Fruit fly (Drosophila melanogaster): ENCODE measurements around the gene InR.
A peak's percentile ranks its signal among the peaks of the same experiment; 100 is the strongest.

InR gene

dm6 chr3R:21643197-21643596, 24.1 kb upstream of the InR start (continued):
- TF ChIP-seq CG10631 (GFP tag; optimal IDR thresholded peaks at IDR 0.05) (peak; percentile 36), CG8119 (GFP tag; IDR thresholded peaks at IDR 0.05) (0 out of 3 replicates have a peak, but pooled peaks have one; percentile 19), dac (GFP tag; optimal IDR thresholded peaks at IDR 0.05) (no peak), CG6808 (GFP tag; optimal IDR thresholded peaks at IDR 0.05) (peak; percentile 41), fkh (GFP tag; optimal IDR thresholded peaks at IDR 0.05) (no peak), Eip93F (GFP tag; optimal IDR thresholded peaks at IDR 0.05) (no peak), fd85E (GFP tag; optimal IDR thresholded peaks at IDR 0.05) (no peak), achi (GFP tag; optimal IDR thresholded peaks at IDR 0.05) (peak; percentile 28), Hr4 (GFP tag; optimal IDR thresholded peaks at IDR 0.05) (peak; percentile 13), fd59A (GFP tag; optimal IDR thresholded peaks at IDR 0.05) (peak; percentile 10), CG10669 (GFP tag; optimal IDR thresholded peaks at IDR 0.05) (peak; percentile 39), pdm3 (GFP tag; optimal IDR thresholded peaks at IDR 0.05) (no peak), CG8319 (GFP tag; optimal IDR thresholded peaks at IDR 0.05) (no peak), CG15336 (GFP tag; IDR thresholded peaks at IDR 0.05) (peak; percentile 38), Smox (GFP tag; optimal IDR thresholded peaks at IDR 0.05) (no peak), OdsH (GFP tag; optimal IDR thresholded peaks at IDR 0.05) (peak; percentile 51), CG4318 (GFP tag; optimal IDR thresholded peaks at IDR 0.05) (no peak), Eip75B (GFP tag; optimal IDR thresholded peaks at IDR 0.05) (peak; percentile 39), Gug (GFP tag; IDR thresholded peaks at IDR 0.05) (no peak), CG6792 (GFP tag; optimal IDR thresholded peaks at IDR 0.05) (peak; percentile 18), CG8632 (GFP tag; optimal IDR thresholded peaks at IDR 0.05) (peak; percentile 31), CG9139 (GFP tag; optimal IDR thresholded peaks at IDR 0.05) (peak; percentile 1), Hr39 (GFP tag; optimal IDR thresholded peaks at IDR 0.05) (peak; percentile 35), CG16779 (tag; optimal IDR thresholded peaks at IDR 0.05) (no peak), Sox14 (GFP tag; optimal IDR thresholded peaks at IDR 0.05) (peak; percentile 40), CG1621 (tag; optimal IDR thresholded peaks at IDR 0.05) (no peak), CG32006 (GFP tag; optimal IDR thresholded peaks at IDR 0.05) (peak; percentile 51), Ets21C (GFP tag; optimal IDR thresholded peaks at IDR 0.05) (no peak), salr (GFP tag; optimal IDR thresholded peaks at IDR 0.05) (peak; percentile 23 to 41), Met (GFP tag; optimal IDR thresholded peaks at IDR 0.05) (peak; percentile 50), svp (GFP tag) (peak; percentile 86), CG6163 (GFP tag; IDR thresholded peaks at IDR 0.05) (no peak), CG34406 (GFP tag; optimal IDR thresholded peaks at IDR 0.05) (no peak), cyc (GFP tag; optimal IDR thresholded peaks at IDR 0.05) (no peak)

- TF ChIP-seq CG6163 (GFP tag; IDR thresholded peaks at IDR 0.05) (0 out of 3 replicates have a peak, but pooled peaks have one; percentile 24), Eip78C (GFP tag) (peak; percentile 50), dsx (GFP tag; optimal IDR thresholded peaks at IDR 0.05; ENCODE audit: poor library complexity, severe bottlenecking) (no peak), pdm3 (GFP tag; optimal IDR thresholded peaks at IDR 0.05) (no peak)
Measured at dm6 chr3R:21642301-21642700, 23.2 kb upstream of the InR start.

- TF ChIP-seq CG6163 (GFP tag; IDR thresholded peaks at IDR 0.05) (peak; percentile 77; the same call in 2 of the 3 replicates), CG6792 (GFP tag; optimal IDR thresholded peaks at IDR 0.05) (peak; percentile 88), salr (GFP tag; optimal IDR thresholded peaks at IDR 0.05) (peak; percentile 63 to 86), CG6854 (GFP tag; optimal IDR thresholded peaks at IDR 0.05) (peak; percentile 69), fkh (GFP tag; optimal IDR thresholded peaks at IDR 0.05) (no peak), CG3919 (GFP tag; optimal IDR thresholded peaks at IDR 0.05) (peak; percentile 93), acj6 (GFP tag; optimal IDR thresholded peaks at IDR 0.05) (peak; percentile 89), pdm3 (GFP tag; optimal IDR thresholded peaks at IDR 0.05) (peak; percentile 88), Ets21C (GFP tag; optimal IDR thresholded peaks at IDR 0.05) (peak; percentile 75), CG11762 (GFP tag; optimal IDR thresholded peaks at IDR 0.05; ENCODE audit: insufficient read depth) (peak; percentile 82), Lpt (GFP tag; optimal IDR thresholded peaks at IDR 0.05) (peak; percentile 81), svp (GFP tag) (peak; percentile 97), CG9139 (GFP tag; optimal IDR thresholded peaks at IDR 0.05) (peak; percentile 88), CG6808 (GFP tag; optimal IDR thresholded peaks at IDR 0.05) (peak; percentile 94), OdsH (GFP tag; optimal IDR thresholded peaks at IDR 0.05) (peak; percentile 91), esn (GFP tag; optimal IDR thresholded peaks at IDR 0.05) (peak; percentile 92), eg (GFP tag; IDR thresholded peaks at IDR 0.05) (peak; percentile 5; the same call in 1 of the 3 replicates), CG15336 (GFP tag; IDR thresholded peaks at IDR 0.05) (peak; percentile 75), Sox15 (GFP tag; optimal IDR thresholded peaks at IDR 0.05) (peak; percentile 74), dsx (GFP tag; optimal IDR thresholded peaks at IDR 0.05; ENCODE audit: poor library complexity, severe bottlenecking) (peak; percentile 93), CG8319 (GFP tag; optimal IDR thresholded peaks at IDR 0.05) (peak; percentile 80), Eip75B (GFP tag; optimal IDR thresholded peaks at IDR 0.05) (peak; percentile 93), Sox14 (GFP tag; optimal IDR thresholded peaks at IDR 0.05) (peak; percentile 89), Hr4 (GFP tag; optimal IDR thresholded peaks at IDR 0.05) (peak; percentile 66), Sox102F (GFP tag; optimal IDR thresholded peaks at IDR 0.05) (peak; percentile 86), Hr39 (GFP tag; optimal IDR thresholded peaks at IDR 0.05) (peak; percentile 79)
Measured at dm6 chr3R:21641517-21642137, 22.5 kb upstream of the InR start.

Data from whole organism, prepupa.